Worm (Caenorhabditis elegans) whole organism, L2 larva: ENCODE results near the gene gly-6.

Experiments used
- ceh-16 ChIP-seq: fragments of 150-350 bp; optimal IDR thresholded peaks from 2 replicates; lab custom pipeline; 2014; ENCODE audit warnings: missing biosample characterization, missing genetic modification characterization
- lsy-2 ChIP-seq, 2 experiments: fragments of 150-350 bp in 1 of 2; sonication (generic microtip) in 1 of 2; optimal IDR thresholded peaks; 2 replicates each; lab custom pipeline; 2014 to 2017; ENCODE audit warnings: missing biosample characterization in 2 of 2, missing genetic modification characterization in 2 of 2
- mbf-1 ChIP-seq: sonication (generic microtip); optimal IDR thresholded peaks from 2 replicates; lab custom pipeline; 2017; ENCODE audit warnings: missing biosample characterization, missing genetic modification characterization
- skn-1 ChIP-seq: sonication (generic microtip); optimal IDR thresholded peaks from 2 replicates; lab custom pipeline; 2017; ENCODE audit warnings: missing biosample characterization, missing genetic modification characterization
- sma-9 ChIP-seq, 2 experiments: fragments of 150-350 bp in 1 of 2; sonication (generic microtip) in 1 of 2; optimal IDR thresholded peaks; 2 replicates each; lab custom pipeline; 2014 to 2016; ENCODE audit warnings: missing genetic modification characterization in 2 of 2, mild to moderate bottlenecking in 1 of 2, missing biosample characterization in 1 of 2, missing compliant biosample characterization in 1 of 2, missing genetic modification reagents in 1 of 2, moderate library complexity in 1 of 2

Gene gly-6

DNA sequence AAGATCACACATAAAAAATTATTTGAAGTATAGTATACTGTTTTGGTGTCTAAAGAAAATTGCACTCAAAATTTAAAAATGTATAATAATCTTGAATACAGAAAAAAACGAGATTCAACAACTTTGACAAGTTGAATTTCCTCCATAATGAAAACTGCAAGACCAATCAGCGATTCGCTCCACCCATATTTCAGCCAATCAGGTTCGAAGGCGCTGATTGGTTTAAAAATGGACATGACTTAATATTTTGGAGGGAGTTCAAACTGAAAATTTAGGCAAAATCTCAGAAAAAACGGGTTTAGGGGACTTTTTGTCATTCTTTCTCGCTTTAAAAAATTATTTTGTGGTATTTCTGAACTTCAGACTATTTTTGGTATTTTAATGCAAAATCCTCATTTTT is 55.3 kb downstream of the gly-6 start:
- TF ChIP-seq lsy-2 (tag; optimal IDR thresholded peaks at IDR 0.05; lab: Kevin White, UChicago) (peak in 1 of 2 experiments; percentile 5), mbf-1 (tag; lab: Kevin White, UChicago) (no peak)

- TF ChIP-seq sma-9 (GFP tag; optimal IDR thresholded peaks at IDR 0.05; lab: Kevin White, UChicago): peak; percentile 17
- no peak for TF ChIP-seq sma-9 (tag; optimal IDR thresholded peaks at IDR 0.05; lab: Kevin White, UChicago)
- TF ChIP-seq ceh-16 (tag; lab: Kevin White, UChicago): peak; percentile 47
- no peak for TF ChIP-seq skn-1 (tag; lab: Kevin White, UChicago)
Measured at ce11 chrIII:4274524-4274923, 56.5 kb downstream of the gly-6 start.
